Fruit fly (Drosophila melanogaster): ENCODE measurements around the gene CG13040.

The CG13040 gene

dm6 chr3L:16359219-16359748 is 32.7 kb upstream of the CG13040 start, which contains the start of gene ringer (continued):
- TF ChIP-seq CG7745 (tag; optimal IDR thresholded peaks at IDR 0.05) (no peak), CG7556 (GFP tag; optimal IDR thresholded peaks at IDR 0.05) (no peak)

- TF ChIP-seq row (GFP tag; IDR thresholded peaks at IDR 0.05) (0 out of 3 replicates have a peak, but pooled peaks have one; percentile 20), CG8290 (GFP tag; optimal IDR thresholded peaks at IDR 0.05) (no peak), CG8290 (tag; optimal IDR thresholded peaks at IDR 0.05) (no peak), CG8089 (GFP tag; optimal IDR thresholded peaks at IDR 0.05) (no peak), Taf1 (GFP tag; IDR thresholded peaks at IDR 0.05) (0 out of 2 replicates have a peak, but pooled peaks have one; percentile 20), CG17385 (GFP tag; optimal IDR thresholded peaks at IDR 0.05) (no peak), sens (GFP tag) (peak; percentile 11), ac (GFP tag; optimal IDR thresholded peaks at IDR 0.05) (no peak), Dref (GFP tag; IDR thresholded peaks at IDR 0.05) (no peak), mirr (GFP tag; optimal IDR thresholded peaks at IDR 0.05) (no peak), Dfd (GFP tag; optimal IDR thresholded peaks at IDR 0.05) (no peak), CG2120 (GFP tag; optimal IDR thresholded peaks at IDR 0.05) (peak; percentile 11), danr (GFP tag; IDR thresholded peaks at IDR 0.05) (no peak), Med (GFP tag) (peak; percentile 74)
Measured at dm6 chr3L:16357860-16358259, 31.3 kb upstream of the CG13040 start.

DNA sequence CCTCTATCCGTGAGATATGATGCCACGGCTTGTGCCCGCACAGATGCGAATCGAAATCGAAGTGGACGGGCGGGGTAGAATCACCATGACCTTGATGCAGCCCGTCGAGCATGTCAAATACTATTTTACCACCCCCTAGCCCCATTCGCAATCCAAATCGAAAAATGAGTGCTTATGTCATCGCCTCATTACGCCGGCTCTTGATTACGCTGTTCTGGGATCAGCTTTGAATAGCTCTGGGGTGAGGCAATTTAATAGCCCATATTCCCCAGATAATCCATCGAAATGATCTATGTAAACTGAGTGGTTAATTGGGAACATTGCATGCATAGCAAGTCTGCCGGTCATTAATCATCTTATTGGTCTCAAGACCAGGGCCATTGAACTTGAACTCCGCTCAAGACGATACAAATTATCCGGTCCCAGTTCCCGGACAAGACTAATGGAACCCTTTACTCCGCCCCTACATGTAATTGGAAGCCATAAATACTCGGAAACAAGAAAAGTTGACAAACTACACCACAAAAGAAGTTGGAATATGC is 30.7 kb upstream of the CG13040 start:
- TF ChIP-seq Pdp1 (GFP tag; optimal IDR thresholded peaks at IDR 0.05), result peak in 1 of 2 experiments; percentile 90
- no peak for TF ChIP-seq gce (GFP tag; IDR thresholded peaks at IDR 0.05)
- TF ChIP-seq CG14441 (GFP tag; IDR thresholded peaks at IDR 0.05), result 0 out of 2 replicates have a peak, but pooled peaks have one; percentile 34
- TF ChIP-seq Fer2 (tag; optimal IDR thresholded peaks at IDR 0.05), result no peak

DNA sequence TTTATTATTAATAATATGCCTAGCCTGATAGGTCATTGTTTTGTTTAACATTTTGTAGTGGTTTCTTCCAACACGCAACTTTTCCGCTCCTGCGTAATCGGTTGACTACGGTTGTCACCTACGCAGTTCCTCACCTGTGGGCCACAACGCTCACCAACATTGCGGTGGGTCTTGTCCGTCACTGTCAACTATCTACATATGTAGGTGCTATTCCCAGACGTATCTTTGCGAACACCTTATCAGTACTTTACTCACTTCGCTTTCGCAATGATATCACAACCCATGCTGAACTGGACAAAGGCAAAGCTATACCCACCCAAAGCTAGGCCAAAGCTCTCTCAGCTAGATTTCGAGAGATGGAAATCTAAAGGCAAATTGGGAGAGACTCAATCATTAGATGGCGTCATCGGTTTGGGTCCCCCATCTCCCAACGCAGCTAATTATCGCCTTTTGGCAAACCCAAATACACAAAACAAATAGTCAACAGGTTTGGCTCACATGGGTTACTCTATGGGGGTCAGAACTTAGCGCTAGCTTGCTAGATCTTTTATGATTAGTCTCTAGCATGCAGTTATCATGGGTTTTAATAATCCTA is 29.7 kb upstream of the CG13040 start:
- TF ChIP-seq CG31388 (GFP tag; optimal IDR thresholded peaks at IDR 0.05) (no peak), CG11695 (GFP tag; IDR thresholded peaks at IDR 0.05) (0 out of 3 replicates have a peak, but pooled peaks have one; percentile 24), Trl (optimal IDR thresholded peaks at IDR 0.05) (peak in 1 of 2 experiments; percentile 53), Trl (GFP tag; optimal IDR thresholded peaks at IDR 0.05) (no peak), YL-1 (GFP tag; optimal IDR thresholded peaks at IDR 0.05) (no peak), Meics (GFP tag; optimal IDR thresholded peaks at IDR 0.05) (peak; percentile 25), B-H2 (GFP tag; optimal IDR thresholded peaks at IDR 0.05) (peak; percentile 46), CG31224 (GFP tag; IDR thresholded peaks at IDR 0.05) (peak; percentile 74), CG2129 (GFP tag; IDR thresholded peaks at IDR 0.05; ENCODE audit: partially characterized antibody) (no peak), exex (tag; optimal IDR thresholded peaks at IDR 0.05) (peak; percentile 87), z (GFP tag; IDR thresholded peaks at IDR 0.05) (0 out of 3 replicates have a peak, but pooled peaks have one; percentile 25), bab2 (GFP tag; optimal IDR thresholded peaks at IDR 0.05) (no peak), salm (tag; optimal IDR thresholded peaks at IDR 0.05) (no peak), CG13894 (tag; optimal IDR thresholded peaks at IDR 0.05) (peak; percentile 97), Sry-β (GFP tag; optimal IDR thresholded peaks at IDR 0.05) (no peak), BtbVII (GFP tag; optimal IDR thresholded peaks at IDR 0.05) (peak; percentile 45), CG10321 (GFP tag; IDR thresholded peaks at IDR 0.05) (0 out of 2 replicates have a peak, but pooled peaks have one; percentile 17), bcd (GFP tag; optimal IDR thresholded peaks at IDR 0.05) (no peak), PHDP (tag; optimal IDR thresholded peaks at IDR 0.05) (peak; percentile 8), scrt (GFP tag; optimal IDR thresholded peaks at IDR 0.05) (peak; percentile 49), schlank (tag; optimal IDR thresholded peaks at IDR 0.05) (peak; percentile 48), CG8290 (GFP tag; optimal IDR thresholded peaks at IDR 0.05) (no peak), CG8290 (tag; optimal IDR thresholded peaks at IDR 0.05) (peak in 1 of 2 experiments; percentile 48), sug (tag; optimal IDR thresholded peaks at IDR 0.05) (peak; percentile 99), E2f2 (GFP tag; IDR thresholded peaks at IDR 0.05) (no peak), CG6175 (GFP tag; IDR thresholded peaks at IDR 0.05) (no peak), yki (optimal IDR thresholded peaks at IDR 0.05) (no peak), grn (GFP tag; optimal IDR thresholded peaks at IDR 0.05) (peak; percentile 68)
